Worm (Caenorhabditis elegans) whole organism, late embryonic: ENCODE measurements around the gene H05C05.2.

Source experiments
- C08G9.2 ChIP-seq: sonication (generic microtip); optimal IDR thresholded peaks from 2 replicates; lab custom pipeline; 2016; ENCODE audit warnings: mild to moderate bottlenecking, missing genetic modification characterization, moderate library complexity, missing compliant biosample characterization
- K02D7.2 ChIP-seq: sonication (generic microtip); optimal IDR thresholded peaks from 2 replicates; lab custom pipeline; 2017; ENCODE audit warnings: mild to moderate bottlenecking, missing genetic modification characterization, missing compliant biosample characterization
- ceh-18 ChIP-seq: sonication (generic microtip); optimal IDR thresholded peaks from 2 replicates; lab custom pipeline; 2016; ENCODE audit warnings: missing genetic modification characterization, missing compliant biosample characterization
- ceh-22 ChIP-seq: sonication (generic microtip); optimal IDR thresholded peaks from 2 replicates; lab custom pipeline; 2017; ENCODE audit warnings: missing biosample characterization, missing genetic modification characterization
- ceh-24 ChIP-seq: sonication (generic microtip); optimal IDR thresholded peaks from 2 replicates; lab custom pipeline; 2016; ENCODE audit warnings: mild to moderate bottlenecking, missing genetic modification characterization, missing compliant biosample characterization
- ceh-48 ChIP-seq: sonication (generic microtip); optimal IDR thresholded peaks from 2 replicates; lab custom pipeline; 2016; ENCODE audit warnings: missing genetic modification characterization, inconsistent platforms, missing compliant biosample characterization
- ceh-6 ChIP-seq: fragments of 200-800 bp; sonication (Bioruptor generic); optimal IDR thresholded peaks from 2 replicates; lab custom pipeline; 2018; ENCODE audit warnings: mild to moderate bottlenecking, missing genetic modification characterization, missing compliant biosample characterization
- elt-2 ChIP-seq: sonication (generic microtip); optimal IDR thresholded peaks from 2 replicates; lab custom pipeline; 2016; ENCODE audit warnings: missing genetic modification reagents, missing genetic modification characterization, missing compliant biosample characterization
- elt-4 ChIP-seq: sonication (generic microtip); optimal IDR thresholded peaks from 2 replicates; lab custom pipeline; 2016; ENCODE audit warnings: missing genetic modification characterization, missing compliant biosample characterization
- eyg-1 ChIP-seq: sonication (generic microtip); optimal IDR thresholded peaks from 2 replicates; lab custom pipeline; 2016; ENCODE audit warnings: missing genotype, missing genetic modification characterization, missing compliant biosample characterization
- fax-1 ChIP-seq: sonication (generic microtip); optimal IDR thresholded peaks from 2 replicates; lab custom pipeline; 2016; ENCODE audit warnings: missing genotype, missing genetic modification characterization, missing compliant biosample characterization
- hlh-13 ChIP-seq: fragments of 200-800 bp; sonication (Bioruptor generic); optimal IDR thresholded peaks from 2 replicates; lab custom pipeline; 2018; ENCODE audit warnings: mild to moderate bottlenecking, missing genetic modification characterization, missing compliant biosample characterization
- hlh-30 ChIP-seq: sonication (generic microtip); optimal IDR thresholded peaks from 2 replicates; lab custom pipeline; 2017; ENCODE audit warnings: antibody characterized with exemption, missing genetic modification characterization, missing compliant biosample characterization; ENCODE audit not compliant: insufficient read depth
- hlh-6 ChIP-seq: sonication (generic microtip); optimal IDR thresholded peaks from 2 replicates; lab custom pipeline; 2016; ENCODE audit warnings: missing genotype, missing genetic modification characterization, missing compliant biosample characterization
- lim-6 ChIP-seq: sonication (generic microtip); optimal IDR thresholded peaks from 2 replicates; lab custom pipeline; 2016; ENCODE audit warnings: missing genetic modification characterization, missing compliant biosample characterization
- mec-3 ChIP-seq: sonication (generic microtip); optimal IDR thresholded peaks from 2 replicates; lab custom pipeline; 2016; ENCODE audit warnings: borderline replicate concordance, missing genetic modification characterization, missing compliant biosample characterization
- nfya-1 ChIP-seq: sonication (generic microtip); optimal IDR thresholded peaks from 2 replicates; lab custom pipeline; 2017; ENCODE audit warnings: missing genetic modification characterization, mild to moderate bottlenecking, missing compliant biosample characterization, antibody characterized with exemption, moderate library complexity
- nhr-11 ChIP-seq: fragments of 150-350 bp; optimal IDR thresholded peaks from 2 replicates; lab custom pipeline; 2014; ENCODE audit warnings: missing biosample characterization, missing genetic modification characterization
- pha-2 ChIP-seq: sonication (generic microtip); optimal IDR thresholded peaks from 2 replicates; lab custom pipeline; 2017; ENCODE audit warnings: mild to moderate bottlenecking, missing genetic modification characterization, missing compliant biosample characterization
- pqm-1 ChIP-seq: sonication (generic microtip); optimal IDR thresholded peaks from 2 replicates; lab custom pipeline; 2016; ENCODE audit warnings: missing genetic modification characterization, missing compliant biosample characterization
- pros-1 ChIP-seq: fragments of 150-350 bp; optimal IDR thresholded peaks from 2 replicates; lab custom pipeline; 2014; ENCODE audit warnings: missing biosample characterization, missing genetic modification reagents, missing genetic modification characterization
- ref-2 ChIP-seq: sonication (generic microtip); optimal IDR thresholded peaks from 2 replicates; lab custom pipeline; 2016; ENCODE audit warnings: missing genetic modification characterization, missing compliant biosample characterization
- sdc-2 ChIP-seq: sonication (generic microtip); optimal IDR thresholded peaks from 2 replicates; lab custom pipeline; 2016; ENCODE audit warnings: missing genotype, missing genetic modification characterization, missing compliant biosample characterization
- syd-9 ChIP-seq: sonication (generic microtip); optimal IDR thresholded peaks from 2 replicates; lab custom pipeline; 2016; ENCODE audit warnings: mild to moderate bottlenecking, missing genetic modification characterization, moderate library complexity, missing compliant biosample characterization
- tbx-2 ChIP-seq: sonication (generic microtip); optimal IDR thresholded peaks from 2 replicates; lab custom pipeline; 2016; ENCODE audit warnings: missing genetic modification characterization, missing compliant biosample characterization
- unc-3 ChIP-seq, 2 experiments: fragments of 200-800 bp in 1 of 2; sonication (Bioruptor generic) in 1 of 2; sonication (generic microtip) in 1 of 2; conservative IDR thresholded peaks in 1 of 2; optimal IDR thresholded peaks in 1 of 2; 2 replicates each; pipeline versions ENCODE4 v1.3.6 to Lab custom; 2016 to 2022; ENCODE audit warnings: missing compliant biosample characterization in 2 of 2, missing genetic modification characterization in 2 of 2, missing genetic modification reagents in 1 of 2
- unc-55 ChIP-seq: sonication (generic microtip); optimal IDR thresholded peaks from 2 replicates; lab custom pipeline; 2017; ENCODE audit warnings: missing biosample characterization, missing genetic modification reagents, missing genetic modification characterization
- zip-5 ChIP-seq: sonication (generic microtip); optimal IDR thresholded peaks from 2 replicates; lab custom pipeline; 2016; ENCODE audit warnings: missing genetic modification characterization, missing compliant biosample characterization

Gene H05C05.2

ce11 chrIII:2962878-2963540 lies 2.4 kb downstream of the H05C05.2 start:
- peak; percentile 64 for TF ChIP-seq ceh-48 (tag; lab: Kevin White, UChicago)

- TF ChIP-seq eyg-1, result no peak
- no peak for TF ChIP-seq fax-1
- TF ChIP-seq syd-9 (tag; lab: Kevin White, UChicago), result no peak
- TF ChIP-seq hlh-30 (tag; lab: Kevin White, UChicago), result no peak
- TF ChIP-seq pros-1 (tag; lab: Kevin White, UChicago), result no peak
- no peak for TF ChIP-seq ceh-22 (tag; lab: Kevin White, UChicago)
- peak; percentile 42 for TF ChIP-seq ceh-48 (tag; lab: Kevin White, UChicago)
- TF ChIP-seq K02D7.2 (tag; lab: Kevin White, UChicago), result no peak
Observed at ce11 chrIII:2961840-2962239, 3.6 kb downstream of the H05C05.2 start.

ce11 chrIII:2960740-2961361 lies 4.6 kb downstream of the H05C05.2 start:
- TF ChIP-seq ceh-48 (tag; lab: Kevin White, UChicago), result peak; percentile 100

ce11 chrIII:2952437-2952836 lies 13.0 kb downstream of the H05C05.2 start:
- TF ChIP-seq ceh-24 (tag; lab: Kevin White, UChicago) (no peak), syd-9 (tag; lab: Kevin White, UChicago) (no peak), zip-5 (tag; lab: Kevin White, UChicago) (no peak), mec-3 (tag; lab: Kevin White, UChicago) (no peak), C08G9.2 (tag; lab: Kevin White, UChicago) (no peak), lim-6 (tag; lab: Kevin White, UChicago) (no peak), nhr-11 (tag; lab: Kevin White, UChicago) (no peak), unc-3 (GFP tag; conservative IDR thresholded peaks at IDR 0.05; lab: Robert Waterston, UW) (no peak), unc-3 (tag; optimal IDR thresholded peaks at IDR 0.05; lab: Kevin White, UChicago) (no peak), unc-55 (GFP tag; lab: Kevin White, UChicago) (no peak), hlh-13 (GFP tag; lab: Kevin White, UChicago) (no peak)

ce11 chrIII:2948310-2948961 lies 17.0 kb downstream of the H05C05.2 start:
- peak; percentile 66 for TF ChIP-seq elt-2 (tag; lab: Kevin White, UChicago)
- no peak for TF ChIP-seq pha-2 (tag; lab: Kevin White, UChicago)
- TF ChIP-seq, all 69 proteins: peak for 1

ce11 chrIII:2947251-2947650 lies 18.2 kb downstream of the H05C05.2 start:
- TF ChIP-seq nfya-1 (peak; percentile 1), pqm-1 (tag; lab: Kevin White, UChicago) (no peak), hlh-6 (tag; lab: Kevin White, UChicago) (no peak), ref-2 (tag; lab: Kevin White, UChicago) (no peak)

- no peak for TF ChIP-seq ceh-24 (tag; lab: Kevin White, UChicago)
- TF ChIP-seq elt-4, result no peak
- no peak for TF ChIP-seq ceh-18 (tag; lab: Kevin White, UChicago)
- TF ChIP-seq sdc-2, result no peak
- no peak for TF ChIP-seq pha-2 (tag; lab: Kevin White, UChicago)
- no peak for TF ChIP-seq eyg-1
- TF ChIP-seq ceh-6 (GFP tag; lab: Kevin White, UChicago), result no peak
- no peak for TF ChIP-seq tbx-2 (tag; lab: Kevin White, UChicago)
- no peak for TF ChIP-seq unc-55 (GFP tag; lab: Kevin White, UChicago)
- TF ChIP-seq C08G9.2 (tag; lab: Kevin White, UChicago), result no peak
- TF ChIP-seq ceh-48 (tag; lab: Kevin White, UChicago), result no peak
Observed at ce11 chrIII:2946626-2947168, 18.7 kb downstream of the H05C05.2 start, which contains the start of gene H05C05.1. H05C05.1 (plus strand) TSS chrIII:2947118.
